Worm (Caenorhabditis elegans) whole organism, late embryonic: ENCODE results near the gene C39B5.14.

ENCODE experiments used
- K09A11.1 ChIP-seq: sonication (generic microtip); optimal IDR thresholded peaks from 2 replicates; lab custom pipeline; 2017; ENCODE audit warnings: antibody characterized with exemption, mild to moderate bottlenecking, missing genetic modification characterization, missing compliant biosample characterization; ENCODE audit not compliant: insufficient read depth
- ama-1 ChIP-seq: fragments of 150-350 bp; optimal IDR thresholded peaks from 2 replicates; lab custom pipeline; 2014
- ceh-2 ChIP-seq: sonication (generic microtip); optimal IDR thresholded peaks from 2 replicates; lab custom pipeline; 2016; ENCODE audit warnings: missing genotype, missing genetic modification characterization, missing compliant biosample characterization
- lim-6 ChIP-seq: sonication (generic microtip); optimal IDR thresholded peaks from 2 replicates; lab custom pipeline; 2016; ENCODE audit warnings: missing genetic modification characterization, missing compliant biosample characterization
- pqm-1 ChIP-seq: sonication (generic microtip); optimal IDR thresholded peaks from 2 replicates; lab custom pipeline; 2016; ENCODE audit warnings: missing genetic modification characterization, missing compliant biosample characterization
- ttx-3 ChIP-seq: sonication (generic microtip); optimal IDR thresholded peaks from 2 replicates; lab custom pipeline; 2016; ENCODE audit warnings: missing genetic modification reagents, missing genetic modification characterization, missing compliant biosample characterization
- unc-55 ChIP-seq: sonication (generic microtip); optimal IDR thresholded peaks from 2 replicates; lab custom pipeline; 2017; ENCODE audit warnings: missing biosample characterization, missing genetic modification reagents, missing genetic modification characterization
- unc-86 ChIP-seq: sonication (generic microtip); optimal IDR thresholded peaks from 2 replicates; lab custom pipeline; 2016; ENCODE audit warnings: missing genetic modification characterization, missing compliant biosample characterization

DNA sequence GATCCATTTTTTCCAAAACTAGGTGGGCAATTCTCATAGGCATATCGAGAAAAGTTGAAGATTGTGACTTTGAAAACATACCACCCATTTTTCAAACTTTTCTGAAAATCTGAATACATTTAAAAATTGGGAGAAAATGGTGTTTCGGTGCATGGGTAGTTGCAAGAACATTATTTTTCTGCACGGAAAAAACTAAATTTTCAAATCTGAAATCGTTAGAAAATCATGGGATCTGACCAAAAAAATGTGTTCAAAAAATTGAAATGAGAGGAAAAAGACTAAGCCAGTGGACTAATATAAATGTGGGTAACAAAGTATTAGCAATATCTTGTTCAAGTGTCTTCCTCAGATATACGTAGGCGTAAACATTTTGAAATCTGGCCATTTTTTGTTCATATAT, 47.6 kb downstream of the C39B5.14 start, which contains the start of gene fbxa-43:
- no peak for TF ChIP-seq unc-55 (GFP tag; lab: Kevin White, UChicago)
- no peak for TF ChIP-seq lim-6 (tag; lab: Kevin White, UChicago)
- TF ChIP-seq K09A11.1 (tag; lab: Kevin White, UChicago), result no peak
- no peak for TF ChIP-seq ceh-2 (tag; lab: Kevin White, UChicago)
- TF ChIP-seq ttx-3, result no peak
- TF ChIP-seq unc-86 (tag; lab: Kevin White, UChicago), result no peak
- no peak for TF ChIP-seq ama-1 (lab: Kevin White, UChicago)
- no peak for TF ChIP-seq pqm-1
